Fruit fly (Drosophila melanogaster): ENCODE measurements around the gene Cpr100A.

- no peak for TF ChIP-seq Ets97D (GFP tag; optimal IDR thresholded peaks at IDR 0.05)
- no peak for TF ChIP-seq onecut (GFP tag; IDR thresholded peaks at IDR 0.05)
- no peak for TF ChIP-seq Opbp (GFP tag; IDR thresholded peaks at IDR 0.05; ENCODE audit: partially characterized antibody)
- TF ChIP-seq Bteb2 (GFP tag; optimal IDR thresholded peaks at IDR 0.05) = no peak
- no peak for TF ChIP-seq YL-1 (GFP tag; optimal IDR thresholded peaks at IDR 0.05)
- no peak for TF ChIP-seq CG2199 (GFP tag; IDR thresholded peaks at IDR 0.05)
- TF ChIP-seq CG10959 (GFP tag; IDR thresholded peaks at IDR 0.05) = no peak
- no peak for TF ChIP-seq gce (GFP tag; IDR thresholded peaks at IDR 0.05)
- TF ChIP-seq CG14965 (GFP tag; optimal IDR thresholded peaks at IDR 0.05; ENCODE audit: borderline replicate concordance) = no peak
- no peak for TF ChIP-seq stc (GFP tag; IDR thresholded peaks at IDR 0.05)
- no peak for TF ChIP-seq Bgb (GFP tag; IDR thresholded peaks at IDR 0.05; ENCODE audit: partially characterized antibody)
Observed at dm6 chr3R:30902061-30902460, 34.7 kb downstream of the Cpr100A start, which contains the start of gene CG33483.
